Fruit fly (Drosophila melanogaster) whole organism: ENCODE data around the gene Pxd.

ENCODE experiments used
- CG8478 ChIP-seq: fragments of >200 bp; optimal IDR thresholded peaks from 2 replicates; lab custom pipeline; 2018; ENCODE audit warnings: inconsistent platforms
- Dll ChIP-seq: fragments of >200 bp; optimal IDR thresholded peaks from 2 replicates; lab custom pipeline; 2017
- EcR ChIP-seq, 2 experiments: fragments of >200 bp; optimal IDR thresholded peaks; 2 replicates each; lab custom pipeline; 2017; ENCODE audit warnings: missing biosample characterization in 2 of 2, missing genetic modification characterization in 2 of 2, missing genetic modification reagents in 2 of 2
- pan ChIP-seq: fragments of >200 bp; optimal IDR thresholded peaks from 2 replicates; lab custom pipeline; 2017
- psq ChIP-seq: fragments of >200 bp; optimal IDR thresholded peaks from 2 replicates; lab custom pipeline; 2017
- usp ChIP-seq: fragments of >200 bp; optimal IDR thresholded peaks from 2 replicates; lab custom pipeline; 2017; ENCODE audit warnings: missing biosample characterization, missing genetic modification characterization, mixed read lengths

Gene Pxd

DNA sequence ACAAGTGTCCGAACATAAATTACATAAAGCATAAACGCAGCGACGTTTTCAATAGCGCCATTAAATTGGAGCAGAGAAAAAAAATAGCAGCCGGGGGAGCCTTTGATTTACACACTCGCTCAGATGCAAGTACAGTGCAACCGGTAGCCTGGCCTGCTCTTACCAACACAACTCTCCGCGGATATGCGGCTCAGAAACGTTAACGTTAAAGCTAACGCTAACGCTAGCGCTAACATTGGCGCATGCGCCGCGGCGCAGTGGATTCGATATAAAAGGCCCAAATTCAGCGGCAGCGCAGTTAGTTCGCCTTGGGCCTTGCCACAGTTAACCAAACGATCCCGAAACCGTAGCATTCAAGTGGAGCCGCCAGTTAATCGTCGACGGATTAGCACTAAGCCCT lies at the start of gene Pxd:
Gene Pxd, plus strand, starts transcription at position 301 of the 400 bp plus-strand sequence.
- no peak for TF ChIP-seq Dll (lab: Kevin White, UChicago)
- TF ChIP-seq usp (GFP tag; lab: Kevin White, UChicago) = no peak
- TF ChIP-seq EcR (GFP tag; optimal IDR thresholded peaks at IDR 0.05; lab: Kevin White, UChicago) = no peak

DNA sequence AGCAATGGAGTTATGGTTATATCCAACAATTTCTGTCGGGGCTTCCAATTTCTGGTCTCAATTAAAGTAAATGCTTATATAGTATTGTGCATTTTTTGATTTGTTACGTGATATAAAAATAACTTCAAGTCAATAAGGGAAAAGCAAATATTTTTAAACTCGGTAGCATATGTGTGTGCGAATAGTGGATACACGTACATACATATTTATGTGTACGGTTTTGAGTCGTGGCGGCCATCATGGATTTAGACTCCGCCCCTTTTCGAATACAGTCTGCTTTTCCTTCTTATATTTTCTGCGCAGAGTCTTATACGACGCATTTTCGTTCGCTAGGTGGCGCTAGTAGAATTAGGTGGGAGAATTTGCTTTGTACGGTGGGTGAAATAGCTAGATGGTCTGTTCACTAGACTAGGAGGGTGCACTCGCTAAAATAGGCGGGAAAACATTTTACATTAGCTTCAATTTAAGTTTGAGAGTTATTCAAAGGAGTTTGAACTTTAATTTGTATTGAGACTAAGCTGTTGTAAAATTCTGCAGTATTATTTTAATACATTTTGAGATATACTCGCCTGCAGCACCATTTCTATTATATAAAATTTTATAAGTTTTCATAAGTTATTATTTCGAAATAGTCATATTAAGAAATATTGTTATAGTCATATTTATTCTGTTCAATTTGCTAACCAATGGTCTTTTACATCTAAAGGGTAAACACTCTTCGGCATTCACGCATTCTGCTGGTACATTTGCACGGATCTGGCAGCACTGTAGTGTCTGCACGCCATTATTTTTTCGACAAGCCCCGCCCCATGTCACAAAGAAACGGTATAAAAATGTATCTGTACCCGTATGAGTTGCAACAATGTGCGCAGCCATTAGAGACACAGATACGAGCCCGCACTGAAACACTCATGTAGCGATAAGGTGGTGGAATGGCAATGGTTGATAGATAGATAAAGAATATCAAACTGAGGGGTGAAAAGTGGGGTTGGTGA lies 44.7 kb upstream of the Pxd start:
- TF ChIP-seq usp (GFP tag; lab: Kevin White, UChicago) (no peak), EcR (GFP tag; optimal IDR thresholded peaks at IDR 0.05; lab: Kevin White, UChicago) (no peak), Dll (lab: Kevin White, UChicago) (no peak), pan (lab: Kevin White, UChicago) (no peak), psq (lab: Kevin White, UChicago) (no peak), CG8478 (lab: Kevin White, UChicago) (no peak)

DNA sequence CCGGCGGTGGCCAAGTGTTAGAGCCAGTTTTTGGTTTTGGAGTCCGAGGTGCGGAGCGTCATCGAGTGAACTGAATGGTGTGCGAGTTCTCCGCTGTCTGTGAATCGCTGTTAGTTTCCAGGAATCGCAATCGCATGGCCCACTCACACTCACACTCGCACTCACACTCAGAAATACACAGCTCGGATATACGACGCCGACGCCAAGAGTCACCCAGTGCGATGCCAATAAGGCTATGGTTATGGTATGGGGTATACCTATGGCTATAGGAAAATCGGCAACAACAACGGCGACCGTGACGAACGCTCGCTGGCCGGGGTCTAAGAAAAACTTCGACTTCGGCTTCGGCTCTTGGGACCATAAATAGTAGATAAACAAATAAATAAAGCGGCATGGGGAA lies 42.2 kb upstream of the Pxd start, which contains the start of gene Abd-B:
Gene Abd-B, minus strand, starts transcription at position 101 of the 400 bp plus-strand sequence.
- TF ChIP-seq EcR (GFP tag; optimal IDR thresholded peaks at IDR 0.05; lab: Kevin White, UChicago) (no peak), usp (GFP tag; lab: Kevin White, UChicago) (no peak), psq (lab: Kevin White, UChicago) (no peak), CG8478 (lab: Kevin White, UChicago) (no peak), pan (lab: Kevin White, UChicago) (no peak), Dll (lab: Kevin White, UChicago) (no peak)

DNA sequence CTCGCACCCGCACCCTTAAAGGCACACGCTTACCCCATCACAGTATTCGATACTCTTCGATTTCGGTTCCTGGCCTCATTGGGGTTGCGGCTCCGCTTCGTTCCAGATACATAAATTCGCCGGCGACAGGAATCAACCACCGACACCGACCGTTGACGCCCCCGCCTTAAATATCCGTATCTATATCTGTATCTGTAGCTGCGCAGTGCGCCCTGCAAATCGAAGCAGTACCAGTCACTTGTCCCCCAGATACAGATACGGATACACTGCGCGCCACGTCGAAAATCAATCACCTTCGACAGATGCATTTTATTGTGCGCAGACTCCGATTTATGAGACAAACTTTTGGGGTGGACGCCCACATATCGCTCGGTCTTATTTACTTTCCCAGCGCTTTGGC lies 41.8 kb upstream of the Pxd start:
- TF ChIP-seq Dll (lab: Kevin White, UChicago) (no peak), psq (lab: Kevin White, UChicago) (no peak), usp (GFP tag; lab: Kevin White, UChicago) (no peak), EcR (GFP tag; optimal IDR thresholded peaks at IDR 0.05; lab: Kevin White, UChicago) (no peak), pan (lab: Kevin White, UChicago) (no peak), CG8478 (lab: Kevin White, UChicago) (no peak)

DNA sequence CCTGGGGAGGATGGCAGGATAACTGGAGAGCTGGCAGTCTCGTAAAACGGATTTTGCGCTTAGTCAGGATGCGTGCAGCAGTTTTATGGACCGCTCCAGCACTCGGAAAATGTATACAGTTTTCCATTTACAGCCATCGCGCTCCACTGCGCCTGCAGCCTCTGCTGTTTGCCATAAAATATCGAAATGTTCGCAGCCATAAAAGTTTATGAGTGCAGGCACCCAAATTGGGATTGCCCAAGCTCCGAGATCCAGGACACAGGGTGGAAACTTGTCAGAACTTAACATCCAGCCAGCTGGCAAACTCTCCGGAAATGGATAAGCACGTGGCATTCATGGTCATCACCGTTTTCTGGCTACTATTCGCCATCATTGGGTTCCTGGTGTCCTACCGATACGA lies 39.5 kb upstream of the Pxd start, which contains the start of gene VhaM9.7-d:
Gene VhaM9.7-d, plus strand, starts transcription at position 301 of the 400 bp plus-strand sequence.
- no peak for TF ChIP-seq pan (lab: Kevin White, UChicago)
- TF ChIP-seq usp (GFP tag; lab: Kevin White, UChicago) = no peak
- TF ChIP-seq Dll (lab: Kevin White, UChicago) = no peak
- no peak for TF ChIP-seq CG8478 (lab: Kevin White, UChicago)
- no peak for TF ChIP-seq EcR (GFP tag; optimal IDR thresholded peaks at IDR 0.05; lab: Kevin White, UChicago)
- no peak for TF ChIP-seq psq (lab: Kevin White, UChicago)

DNA sequence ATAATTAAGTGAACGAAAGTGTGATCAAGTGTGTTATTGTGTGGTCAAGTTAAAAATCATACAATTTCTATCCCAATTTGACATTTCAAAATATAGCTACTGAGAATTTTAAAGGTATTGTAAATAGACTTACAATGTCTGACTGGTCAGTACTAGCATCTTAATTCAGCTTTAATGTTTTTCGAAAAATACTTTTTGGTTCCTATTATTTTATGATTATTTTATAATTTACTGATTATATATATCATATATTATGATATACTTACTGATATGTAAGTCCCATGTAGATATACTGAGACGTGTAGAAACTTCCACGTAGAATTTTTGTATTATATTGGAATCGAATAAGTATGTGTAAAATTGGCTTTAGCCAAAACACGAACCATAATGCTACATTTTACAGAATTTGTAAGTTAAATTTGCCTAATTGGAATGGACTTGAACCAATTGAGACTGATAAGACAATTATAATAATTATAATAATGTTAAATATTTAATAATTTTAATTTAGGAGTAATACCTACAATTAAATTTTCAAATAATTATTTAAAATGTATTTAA lies 36.6 kb upstream of the Pxd start, which contains the start of gene Actn3:
Gene Actn3, minus strand, starts transcription at position 51 of the 561 bp plus-strand sequence.
- TF ChIP-seq usp (GFP tag; lab: Kevin White, UChicago) (no peak), psq (lab: Kevin White, UChicago) (no peak), pan (lab: Kevin White, UChicago) (no peak), EcR (GFP tag; optimal IDR thresholded peaks at IDR 0.05; lab: Kevin White, UChicago) (no peak), CG8478 (lab: Kevin White, UChicago) (no peak), Dll (lab: Kevin White, UChicago) (no peak)

DNA sequence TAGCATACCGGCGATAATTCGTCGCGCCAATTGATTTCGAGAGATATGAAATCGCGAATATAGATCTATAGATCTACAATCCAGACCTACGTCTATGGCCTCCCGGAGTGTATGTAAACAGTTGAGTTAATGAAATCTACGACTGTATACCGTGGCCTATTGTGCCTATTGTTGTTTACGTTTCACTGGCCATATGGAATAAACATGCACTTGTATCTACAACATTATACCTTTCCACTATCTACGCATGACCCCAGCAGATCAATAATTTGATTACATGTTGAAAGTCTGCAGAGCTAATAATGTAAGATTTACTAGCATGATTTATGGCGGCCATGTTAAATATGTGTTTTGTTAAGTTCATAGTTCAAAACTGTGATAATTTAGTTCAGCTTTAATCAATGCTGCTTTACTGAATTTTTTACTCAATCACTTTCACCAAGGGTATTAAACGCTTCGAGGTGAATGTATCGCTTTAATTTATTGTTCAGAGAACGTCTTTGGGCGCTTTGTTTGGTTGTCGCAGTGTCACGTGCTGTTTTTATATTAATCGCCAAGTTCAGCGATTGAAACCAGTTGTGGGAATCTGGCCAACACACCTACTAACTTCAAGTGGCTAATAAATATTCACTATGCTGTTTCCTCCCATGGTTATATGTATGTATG lies 33.3 kb upstream of the Pxd start:
- no peak for TF ChIP-seq Dll (lab: Kevin White, UChicago)
- TF ChIP-seq pan (lab: Kevin White, UChicago) = no peak
- TF ChIP-seq psq (lab: Kevin White, UChicago) = no peak
- no peak for TF ChIP-seq CG8478 (lab: Kevin White, UChicago)
- TF ChIP-seq EcR (GFP tag; optimal IDR thresholded peaks at IDR 0.05; lab: Kevin White, UChicago) = no peak
- no peak for TF ChIP-seq usp (GFP tag; lab: Kevin White, UChicago)

DNA sequence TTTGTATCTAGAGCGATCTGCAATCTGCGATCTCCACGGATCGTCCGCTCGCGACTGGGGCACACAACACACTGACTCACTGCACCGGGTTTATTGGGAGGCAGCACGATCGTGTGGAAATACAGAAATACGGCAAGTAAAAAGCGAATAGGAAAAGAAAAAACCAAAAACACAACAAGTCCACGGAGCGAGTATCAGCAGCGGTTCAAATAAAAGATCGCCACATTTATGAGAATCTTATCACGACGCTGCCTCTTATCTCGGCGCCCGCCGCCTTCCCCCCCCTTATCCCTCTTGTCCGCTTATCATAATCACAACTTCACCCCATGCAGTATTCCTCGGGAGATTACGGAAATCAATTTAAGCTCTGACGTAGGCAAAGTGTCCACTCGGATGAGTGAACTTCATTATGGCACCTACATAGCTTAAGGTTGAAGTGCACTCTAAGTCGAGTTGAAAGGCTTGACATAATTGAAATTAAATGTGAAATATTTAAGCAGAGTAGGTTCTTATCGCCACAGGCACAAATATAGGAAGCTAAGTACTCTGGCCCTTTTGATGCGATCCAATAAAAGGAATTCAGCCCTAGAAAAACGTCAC lies 32.2 kb upstream of the Pxd start, which contains the start of gene AhcyL2:
Gene AhcyL2, minus strand, starts transcription at position 51 of the 600 bp plus-strand sequence.
- TF ChIP-seq usp (GFP tag; lab: Kevin White, UChicago) (no peak), CG8478 (lab: Kevin White, UChicago) (no peak), Dll (lab: Kevin White, UChicago) (no peak), pan (lab: Kevin White, UChicago) (no peak), EcR (GFP tag; optimal IDR thresholded peaks at IDR 0.05; lab: Kevin White, UChicago) (no peak), psq (lab: Kevin White, UChicago) (no peak)

DNA sequence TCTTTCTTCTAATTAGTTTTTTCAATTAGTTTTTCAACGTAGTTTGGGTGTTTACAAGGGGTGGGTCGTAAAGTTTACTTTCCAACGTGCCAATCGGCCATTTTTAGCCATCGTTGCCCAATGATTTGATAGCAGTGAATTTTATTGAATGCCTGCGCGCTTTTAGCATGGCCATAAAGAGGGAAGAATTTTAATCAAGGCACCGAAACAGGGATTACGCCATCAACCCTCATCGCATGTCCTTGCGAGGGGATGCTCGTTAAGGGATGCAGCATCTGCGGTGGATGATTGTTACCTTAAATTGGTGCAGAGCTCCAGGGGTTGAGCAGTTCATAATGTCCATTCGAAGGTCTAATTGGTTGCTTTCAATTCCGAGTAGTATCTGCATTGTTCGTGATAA lies 31.4 kb upstream of the Pxd start:
- TF ChIP-seq EcR (GFP tag; optimal IDR thresholded peaks at IDR 0.05; lab: Kevin White, UChicago) = no peak

DNA sequence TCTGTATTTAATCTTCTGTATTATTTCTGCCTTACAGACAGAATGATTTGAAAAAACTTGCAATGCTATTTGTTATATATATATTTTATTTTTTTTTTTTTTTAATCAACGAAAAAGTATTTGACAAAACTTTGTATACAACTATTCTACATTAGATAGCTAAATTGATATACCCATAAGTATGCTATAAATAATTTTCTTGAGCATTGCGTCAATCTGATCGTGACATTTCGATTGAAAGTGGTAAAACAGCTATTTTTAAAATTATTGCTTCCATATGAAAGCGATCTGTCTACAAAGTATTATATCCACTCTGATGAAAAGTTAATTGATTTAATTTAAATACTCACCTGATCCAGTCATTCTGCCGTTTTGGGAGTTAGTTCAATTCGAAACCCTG lies 30.2 kb upstream of the Pxd start:
- TF ChIP-seq pan (lab: Kevin White, UChicago) = no peak
- TF ChIP-seq psq (lab: Kevin White, UChicago) = no peak
- TF ChIP-seq CG8478 (lab: Kevin White, UChicago) = no peak
- no peak for TF ChIP-seq EcR (GFP tag; optimal IDR thresholded peaks at IDR 0.05; lab: Kevin White, UChicago)
- no peak for TF ChIP-seq usp (GFP tag; lab: Kevin White, UChicago)
- TF ChIP-seq Dll (lab: Kevin White, UChicago) = no peak
